Fruit fly (Drosophila melanogaster) whole organism, prepupa: ENCODE measurements around the gene CG32354.
A peak's percentile ranks its signal among the peaks of the same experiment; 100 is the strongest.

Experiments used
- Blimp-1 ChIP-seq: fragments of 200-800 bp; sonication (Bioruptor generic); optimal IDR thresholded peaks from 3 replicates; lab custom pipeline; 2017; ENCODE audit warnings: missing biosample characterization, missing genetic modification characterization, mild to moderate bottlenecking, moderate library complexity, missing genetic modification reagents
- CG10669 ChIP-seq: fragments of 200-800 bp; sonication (Bioruptor generic); optimal IDR thresholded peaks from 3 replicates; lab custom pipeline; 2018; ENCODE audit warnings: missing biosample characterization, mild to moderate bottlenecking, missing genetic modification characterization, moderate library complexity
- CG11294 ChIP-seq: fragments of 200-800 bp; sonication (Bioruptor generic); IDR thresholded peaks from 2 replicates; pipeline ENCODE4 v1.3.6; 2022; ENCODE audit warnings: missing biosample characterization, missing genetic modification characterization
- CG11902 ChIP-seq: fragments of 200-800 bp; sonication (Bioruptor generic); optimal IDR thresholded peaks from 3 replicates; lab custom pipeline; 2016; ENCODE audit warnings: missing biosample characterization, missing genetic modification characterization
- CG15336 ChIP-seq: fragments of 200-800 bp; sonication (Bioruptor generic); IDR thresholded peaks from 2 replicates; pipeline ENCODE4 v1.3.6; 2022; ENCODE audit warnings: missing biosample characterization, missing genetic modification characterization
- CG16779 ChIP-seq: fragments of 200-800 bp; sonication (Bioruptor generic); optimal IDR thresholded peaks from 3 replicates; lab custom pipeline; 2017; ENCODE audit warnings: missing biosample characterization, mild to moderate bottlenecking, missing genetic modification characterization
- CG31627 ChIP-seq: fragments of 200-800 bp; sonication (Bioruptor generic); optimal IDR thresholded peaks from 3 replicates; lab custom pipeline; 2016; ENCODE audit warnings: missing biosample characterization, missing genetic modification characterization
- CG32006 ChIP-seq: fragments of 200-800 bp; sonication (Bioruptor generic); optimal IDR thresholded peaks from 3 replicates; lab custom pipeline; 2017; ENCODE audit warnings: missing biosample characterization, mild to moderate bottlenecking, missing genetic modification characterization
- CG34406 ChIP-seq: fragments of 200-800 bp; sonication (Bioruptor generic); optimal IDR thresholded peaks from 3 replicates; lab custom pipeline; 2016; ENCODE audit warnings: missing biosample characterization, missing genetic modification characterization
- CG6163 ChIP-seq: fragments of 200-800 bp; sonication (Bioruptor generic); IDR thresholded peaks from 3 replicates; pipeline ENCODE4 v1.3.6; 2022; ENCODE audit warnings: missing biosample characterization, missing genetic modification characterization
- CG6276 ChIP-seq: fragments of 200-800 bp; sonication (Bioruptor generic); optimal IDR thresholded peaks from 2 replicates; lab custom pipeline; 2017; ENCODE audit warnings: missing biosample characterization, mild to moderate bottlenecking, missing genetic modification characterization
- CG6854 ChIP-seq: fragments of 200-800 bp; sonication (Bioruptor generic); optimal IDR thresholded peaks from 2 replicates; lab custom pipeline; 2017; ENCODE audit warnings: missing biosample characterization, mild to moderate bottlenecking, missing genetic modification characterization
- CG7368 ChIP-seq: fragments of 200-800 bp; sonication (Bioruptor generic); optimal IDR thresholded peaks from 3 replicates; lab custom pipeline; 2016; ENCODE audit warnings: missing biosample characterization, missing genetic modification characterization
- CG8119 ChIP-seq: fragments of 200-800 bp; sonication (Bioruptor generic); IDR thresholded peaks from 3 replicates; pipeline ENCODE4 v1.3.6; 2022; ENCODE audit warnings: missing biosample characterization, missing genetic modification characterization
- CG8632 ChIP-seq: fragments of 200-800 bp; sonication (Bioruptor generic); optimal IDR thresholded peaks from 3 replicates; lab custom pipeline; 2016; ENCODE audit warnings: missing biosample characterization, missing genetic modification characterization
- CG9139 ChIP-seq: fragments of 200-800 bp; sonication (Bioruptor generic); optimal IDR thresholded peaks from 3 replicates; lab custom pipeline; 2017; ENCODE audit warnings: missing biosample characterization, mild to moderate bottlenecking, missing genetic modification characterization
- Eip75B ChIP-seq: fragments of 200-800 bp; sonication (Bioruptor generic); optimal IDR thresholded peaks from 3 replicates; lab custom pipeline; 2016; ENCODE audit warnings: missing biosample characterization, missing genetic modification characterization
- Eip78C ChIP-seq: fragments of 200-800 bp; sonication (Bioruptor generic); peaks from one replicate; lab custom pipeline; 2016; ENCODE audit warnings: missing biosample characterization, missing genetic modification characterization
- Ets21C ChIP-seq: fragments of 200-800 bp; sonication (Bioruptor generic); optimal IDR thresholded peaks from 3 replicates; lab custom pipeline; 2016; ENCODE audit warnings: missing biosample characterization, missing genetic modification characterization
- Ets96B ChIP-seq: fragments of 200-800 bp; optimal IDR thresholded peaks from 2 replicates; lab custom pipeline; 2019; ENCODE audit warnings: missing biosample characterization, mild to moderate bottlenecking, missing genetic modification characterization, moderate library complexity
- Gug ChIP-seq: fragments of 200-800 bp; sonication (Bioruptor generic); IDR thresholded peaks from 2 replicates; pipeline ENCODE4 v1.3.6; 2022; ENCODE audit warnings: missing biosample characterization, missing genetic modification characterization
- Lpt ChIP-seq: fragments of 200-800 bp; sonication (Bioruptor generic); optimal IDR thresholded peaks from 3 replicates; lab custom pipeline; 2016; ENCODE audit warnings: missing biosample characterization, missing genetic modification characterization
- OdsH ChIP-seq: fragments of 200-800 bp; sonication (Bioruptor generic); optimal IDR thresholded peaks from 3 replicates; lab custom pipeline; 2016; ENCODE audit warnings: missing biosample characterization, missing genetic modification characterization
- Smox ChIP-seq: fragments of 200-800 bp; sonication (Bioruptor generic); optimal IDR thresholded peaks from 3 replicates; lab custom pipeline; 2016; ENCODE audit warnings: missing biosample characterization, missing genetic modification characterization
- Sox14 ChIP-seq: fragments of 200-800 bp; sonication (Bioruptor generic); optimal IDR thresholded peaks from 3 replicates; lab custom pipeline; 2016; ENCODE audit warnings: missing biosample characterization, missing genetic modification characterization
- achi ChIP-seq: fragments of 200-800 bp; sonication (Bioruptor generic); optimal IDR thresholded peaks from 3 replicates; lab custom pipeline; 2016; ENCODE audit warnings: missing biosample characterization, missing genetic modification characterization
- acj6 ChIP-seq: fragments of 200-800 bp; sonication (Bioruptor generic); optimal IDR thresholded peaks from 3 replicates; lab custom pipeline; 2016; ENCODE audit warnings: missing biosample characterization, missing genetic modification characterization
- cyc ChIP-seq: fragments of 200-800 bp; sonication (Bioruptor generic); optimal IDR thresholded peaks from 3 replicates; lab custom pipeline; 2016; ENCODE audit warnings: missing biosample characterization, missing genetic modification characterization
- eg ChIP-seq: fragments of 200-800 bp; sonication (Bioruptor generic); IDR thresholded peaks from 3 replicates; pipeline ENCODE4 v1.3.6; 2022; ENCODE audit warnings: missing biosample characterization, missing genetic modification characterization
- fd85E ChIP-seq: fragments of 200-800 bp; sonication (Bioruptor generic); optimal IDR thresholded peaks from 3 replicates; lab custom pipeline; 2016; ENCODE audit warnings: missing biosample characterization, missing genetic modification characterization
- fkh ChIP-seq: fragments of 200-800 bp; sonication (Bioruptor generic); optimal IDR thresholded peaks from 3 replicates; lab custom pipeline; 2017; ENCODE audit warnings: missing biosample characterization, mild to moderate bottlenecking, missing genetic modification characterization, moderate library complexity
- lz ChIP-seq: fragments of 200-800 bp; sonication (Bioruptor generic); optimal IDR thresholded peaks from 3 replicates; lab custom pipeline; 2016; ENCODE audit warnings: missing biosample characterization, missing genetic modification characterization
- net ChIP-seq: fragments of 200-800 bp; sonication (Bioruptor generic); optimal IDR thresholded peaks from 3 replicates; lab custom pipeline; 2016; ENCODE audit warnings: missing biosample characterization, missing genetic modification characterization
- pdm3 ChIP-seq: fragments of 200-800 bp; sonication (Bioruptor generic); optimal IDR thresholded peaks from 3 replicates; lab custom pipeline; 2016; ENCODE audit warnings: missing biosample characterization, missing genetic modification characterization
- spab ChIP-seq: fragments of 200-800 bp; sonication (Bioruptor generic); optimal IDR thresholded peaks from 2 replicates; lab custom pipeline; 2017; ENCODE audit warnings: missing biosample characterization, mild to moderate bottlenecking, missing genetic modification characterization, missing genetic modification reagents
- ss ChIP-seq, 2 experiments: fragments of 200-800 bp; sonication (Bioruptor generic); optimal IDR thresholded peaks; 2 replicates in 1 of 2; 3 replicates in 1 of 2; lab custom pipeline; 2017 to 2018; ENCODE audit warnings: mild to moderate bottlenecking in 2 of 2, missing biosample characterization in 2 of 2, missing genetic modification characterization in 2 of 2, moderate library complexity in 1 of 2
- svp ChIP-seq: fragments of 200-800 bp; sonication (Bioruptor generic); peaks from one replicate; lab custom pipeline; 2016; ENCODE audit warnings: missing biosample characterization, missing genetic modification characterization
- topi ChIP-seq: fragments of 200-800 bp; sonication (Bioruptor generic); optimal IDR thresholded peaks from 3 replicates; lab custom pipeline; 2016; ENCODE audit warnings: missing biosample characterization, missing genetic modification characterization
- vri ChIP-seq: fragments of 200-800 bp; sonication (Bioruptor generic); optimal IDR thresholded peaks from 3 replicates; lab custom pipeline; 2016; ENCODE audit warnings: missing biosample characterization, mild to moderate bottlenecking, missing genetic modification characterization

The CG32354 gene

DNA sequence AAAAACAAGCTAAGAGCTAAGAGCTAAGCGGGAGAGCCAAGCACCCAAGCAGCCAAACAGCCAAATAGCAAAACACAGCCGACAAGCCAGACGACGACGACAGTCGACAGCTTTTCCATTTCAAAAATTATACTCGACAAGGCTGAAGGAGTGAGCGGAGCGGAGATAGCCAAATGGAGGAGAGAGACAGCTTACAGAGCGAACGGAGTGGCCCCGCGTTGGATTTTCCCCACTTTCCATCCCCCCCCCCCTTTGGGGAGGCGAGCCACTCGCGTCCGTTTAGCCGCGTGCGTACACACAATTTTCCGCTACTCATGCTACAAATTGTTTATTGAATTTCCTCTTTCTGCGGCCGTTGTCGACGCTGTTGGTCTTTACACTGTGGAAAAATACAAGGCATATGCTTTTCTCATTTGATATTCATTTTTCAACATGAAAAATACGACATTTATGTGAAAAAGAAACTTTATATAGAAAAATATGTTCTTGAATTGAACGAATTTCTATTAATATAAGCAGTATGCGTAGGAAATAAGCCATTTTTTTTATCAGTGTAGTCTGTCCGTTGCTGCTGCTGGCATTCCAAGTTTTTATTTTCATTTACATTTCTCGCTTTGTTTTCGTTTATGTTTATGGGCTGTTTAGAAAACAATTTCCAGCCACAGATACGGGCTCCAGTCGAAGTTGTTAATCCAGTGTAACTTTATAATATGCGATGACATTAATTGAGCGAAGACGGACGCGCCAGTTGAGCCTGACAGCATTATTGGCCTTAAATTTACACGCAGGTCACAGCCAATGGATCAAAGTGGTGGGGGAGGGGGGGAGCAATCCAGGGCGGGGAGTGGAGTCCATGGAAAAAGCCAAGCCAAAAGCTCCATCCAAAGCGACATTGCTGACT, 36.1 kb upstream of the CG32354 start (continued):
- TF ChIP-seq CG10669 (GFP tag; lab: Kevin White, UChicago): peak; percentile 95
- peak; percentile 96 for TF ChIP-seq Ets96B (tag; lab: Kevin White, UChicago)
- TF ChIP-seq CG11902 (GFP tag; lab: Kevin White, UChicago): peak; percentile 85
- TF ChIP-seq CG8632: peak; percentile 93
- peak; percentile 70 for TF ChIP-seq CG6854 (GFP tag; lab: Kevin White, UChicago)
- TF ChIP-seq cyc: peak; percentile 90
- TF ChIP-seq Sox14 (GFP tag; lab: Kevin White, UChicago): peak; percentile 93
- peak; percentile 95 for TF ChIP-seq CG6276 (GFP tag; lab: Kevin White, UChicago)
- TF ChIP-seq net (GFP tag; lab: Kevin White, UChicago): peak; percentile 94
- peak; percentile 89 for TF ChIP-seq topi (GFP tag; lab: Kevin White, UChicago)
- TF ChIP-seq Gug (GFP tag; lab: Robert Waterston, UW): peak; percentile 99
- TF ChIP-seq Eip75B: peak; percentile 95
- TF ChIP-seq acj6 (GFP tag; lab: Kevin White, UChicago): peak; percentile 95
- TF ChIP-seq CG8119 (GFP tag; lab: Robert Waterston, UW): peak; percentile 98
- peak; percentile 91 for TF ChIP-seq CG16779 (tag; lab: Kevin White, UChicago)
- peak; percentile 97 for TF ChIP-seq eg (GFP tag; lab: Robert Waterston, UW)
- peak; percentile 98 for TF ChIP-seq CG15336 (GFP tag; lab: Robert Waterston, UW)
- TF ChIP-seq CG31627 (GFP tag; lab: Kevin White, UChicago): peak; percentile 88
- peak; percentile 95 for TF ChIP-seq Lpt
- peak; percentile 91 for TF ChIP-seq CG7368 (GFP tag; lab: Kevin White, UChicago)
- peak; percentile 61 for TF ChIP-seq vri (GFP tag; lab: Kevin White, UChicago)
- peak; percentile 89 to 94 for TF ChIP-seq ss (GFP tag; optimal IDR thresholded peaks at IDR 0.05; lab: Kevin White, UChicago)
- TF ChIP-seq achi (GFP tag; lab: Kevin White, UChicago): peak; percentile 94
- peak; percentile 91 for TF ChIP-seq fkh (GFP tag; lab: Kevin White, UChicago)
- peak; percentile 89 for TF ChIP-seq CG11294 (GFP tag; lab: Robert Waterston, UW)
- peak; percentile 96 for TF ChIP-seq OdsH (GFP tag; lab: Kevin White, UChicago)
- TF ChIP-seq spab: peak; percentile 92
- TF ChIP-seq CG6163: peak; percentile 97
- peak; percentile 89 for TF ChIP-seq lz (GFP tag; lab: Kevin White, UChicago)
- TF ChIP-seq fd85E (GFP tag; lab: Kevin White, UChicago): peak; percentile 66
- TF ChIP-seq CG9139 (GFP tag; lab: Kevin White, UChicago): peak; percentile 83
- peak; percentile 98 for TF ChIP-seq CG32006 (GFP tag; lab: Kevin White, UChicago)
- peak; percentile 96 for TF ChIP-seq pdm3 (GFP tag; lab: Kevin White, UChicago)
- TF ChIP-seq Blimp-1: peak; percentile 48
- TF ChIP-seq Smox (GFP tag; lab: Kevin White, UChicago): peak; percentile 84
- TF ChIP-seq CG34406 (GFP tag; lab: Kevin White, UChicago): peak; percentile 91
- peak; percentile 98 for TF ChIP-seq Eip78C (GFP tag; lab: Kevin White, UChicago)
- TF ChIP-seq, all 60 proteins: peak for 60

DNA sequence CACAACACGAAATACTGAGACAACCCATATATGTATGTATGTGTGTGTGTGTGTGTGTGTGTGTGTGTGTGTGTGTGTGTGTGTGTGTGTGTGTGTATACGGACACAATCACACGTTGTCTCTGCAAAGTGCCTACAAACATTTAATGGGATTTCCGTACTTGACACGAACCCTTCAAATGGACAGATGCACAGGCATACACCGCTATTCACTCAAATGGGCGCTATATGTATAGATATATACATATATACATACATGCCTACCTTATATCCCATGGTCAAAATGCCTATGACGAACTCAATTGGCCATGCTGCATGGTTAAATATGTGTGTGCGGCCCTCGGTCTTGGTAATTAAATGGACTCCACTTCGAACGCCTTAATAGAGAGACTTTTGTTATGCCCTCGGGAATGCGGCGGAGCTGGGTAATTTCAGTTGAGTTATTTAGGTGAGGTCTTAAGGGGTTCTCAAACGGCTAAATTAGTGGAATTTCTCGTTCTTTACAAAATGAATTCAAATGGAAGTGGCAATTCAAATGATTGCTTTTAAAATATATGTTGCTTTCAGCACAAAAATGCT, 34.6 kb upstream of the CG32354 start:
- TF ChIP-seq svp (peak; percentile 8), Ets21C (GFP tag; lab: Kevin White, UChicago) (no peak), spab (no peak)
- TF ChIP-seq, all 60 proteins: peak for 1
